Worm (Caenorhabditis elegans): ENCODE data around the gene Y11D7A.5.

Y11D7A.5 gene

DNA sequence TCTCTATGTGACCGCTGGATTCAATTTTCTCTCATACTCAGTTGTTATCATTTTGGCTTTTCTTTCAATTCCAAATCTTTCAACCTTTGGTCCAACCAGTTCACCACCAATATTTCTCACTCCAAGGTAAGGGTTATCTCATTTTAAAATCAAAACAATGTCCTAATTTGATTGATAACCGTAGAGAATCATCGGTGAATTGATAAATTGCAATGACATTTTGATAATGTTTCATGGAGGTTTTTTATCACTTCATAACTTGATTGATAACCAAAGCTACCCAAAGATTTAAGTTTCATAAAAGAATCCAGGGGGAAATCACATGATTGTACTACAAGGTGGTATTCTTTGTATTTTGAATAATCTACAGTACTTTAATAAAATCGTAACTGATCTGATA, 6.2 kb downstream of the Y11D7A.5 start:
- TF ChIP-seq lag-1 (GFP tag; IDR thresholded peaks at IDR 0.05) (no peak), madf-6 (GFP tag; IDR thresholded peaks at IDR 0.05) (no peak)

DNA sequence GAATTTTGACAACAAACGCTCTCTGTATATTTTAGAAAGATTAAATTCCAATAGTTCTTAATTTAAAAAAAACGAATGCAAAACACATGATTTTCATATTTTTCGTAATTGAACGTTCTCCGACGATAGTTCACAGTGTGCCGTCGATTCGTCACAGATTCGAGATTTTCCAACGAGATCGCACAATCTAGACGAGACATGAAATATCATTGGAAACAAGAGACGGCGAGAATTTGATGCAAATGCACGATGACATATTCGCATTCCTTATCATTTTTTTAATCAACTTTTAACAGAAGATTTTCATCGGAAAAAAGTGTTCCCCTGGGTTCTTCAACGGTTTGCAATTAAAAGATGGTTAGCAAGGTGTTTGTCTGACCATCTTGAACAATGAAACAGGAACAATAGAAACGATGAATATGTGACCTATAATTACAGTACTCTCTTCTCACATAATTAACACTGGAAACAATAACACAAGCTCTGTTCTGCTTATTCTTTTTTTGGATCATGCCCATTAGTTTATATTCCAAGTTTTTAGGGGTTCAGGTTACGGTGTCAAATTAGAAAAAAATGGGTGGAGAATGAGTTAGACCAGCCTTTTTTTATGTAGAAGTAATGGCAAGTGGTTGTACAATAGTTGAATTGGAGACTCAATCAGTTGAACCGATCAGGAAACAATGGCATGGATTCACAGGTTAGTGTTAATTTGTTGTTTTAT, 12.7 kb downstream of the Y11D7A.5 start, which contains the start of gene Y11D7A.3:
Gene Y11D7A.3, plus strand, starts transcription at position 671 of the 721 bp plus-strand sequence.
- TF ChIP-seq B0336.3 (GFP tag; IDR thresholded peaks at IDR 0.05) (no peak), zim-3 (tag; optimal IDR thresholded peaks at IDR 0.05) (no peak), tlf-1 (GFP tag; optimal IDR thresholded peaks at IDR 0.05) (no peak), egrh-3 (GFP tag; IDR thresholded peaks at IDR 0.05) (no peak), ztf-6 (GFP tag; IDR thresholded peaks at IDR 0.05) (no peak), cebp-1 (GFP tag; IDR thresholded peaks at IDR 0.05) (no peak), cebp-1 (tag; optimal IDR thresholded peaks at IDR 0.05) (no peak), tbp1 (GFP tag; optimal IDR thresholded peaks at IDR 0.05) (no peak), lin-54 (GFP tag; optimal IDR thresholded peaks at IDR 0.05) (no peak), ekl-4 (GFP tag; IDR thresholded peaks at IDR 0.05) (no peak), ceh-91 (GFP tag; IDR thresholded peaks at IDR 0.05) (no peak), unc-130 (GFP tag; optimal IDR thresholded peaks at IDR 0.05) (no peak), mes-4 (tag; optimal IDR thresholded peaks at IDR 0.05) (no peak), B0019.2 (GFP tag; conservative IDR thresholded peaks at IDR 0.05) (no peak), sptf-2 (GFP tag; optimal IDR thresholded peaks at IDR 0.05) (no peak), nhr-120 (GFP tag; IDR thresholded peaks at IDR 0.05) (no peak), ceh-40 (GFP tag; IDR thresholded peaks at IDR 0.05) (no peak)

DNA sequence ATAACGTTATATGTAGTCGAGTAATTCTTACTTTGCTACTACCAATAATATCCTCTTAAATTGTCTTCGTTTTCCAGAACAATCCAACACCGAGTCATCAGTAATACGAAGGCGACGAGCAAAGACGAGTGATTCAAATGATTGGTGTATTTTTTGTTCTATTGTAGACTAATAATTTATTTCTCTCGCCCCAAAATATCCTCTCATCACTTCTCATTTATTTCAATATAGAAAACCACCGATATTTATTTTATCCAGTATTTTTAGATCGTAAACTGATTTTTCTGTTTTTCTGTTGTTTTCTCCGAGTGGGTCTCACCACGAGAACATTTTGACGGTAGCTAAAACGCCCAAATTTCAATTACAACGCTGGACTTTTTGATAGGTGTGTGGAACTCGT, 17.7 kb downstream of the Y11D7A.5 start:
- TF ChIP-seq atf-7 (tag; optimal IDR thresholded peaks at IDR 0.05): no peak
- no peak for TF ChIP-seq lir-1 (GFP tag; conservative IDR thresholded peaks at IDR 0.05)
- TF ChIP-seq nfya-2 (GFP tag; IDR thresholded peaks at IDR 0.05): no peak
- TF ChIP-seq T07F8.4 (tag; optimal IDR thresholded peaks at IDR 0.05): no peak
- no peak for TF ChIP-seq nhr-179 (tag; optimal IDR thresholded peaks at IDR 0.05)
- no peak for TF ChIP-seq hsf-1 (GFP tag; IDR thresholded peaks at IDR 0.05)
- TF ChIP-seq ztf-28 (GFP tag; IDR thresholded peaks at IDR 0.05): no peak
- TF ChIP-seq lag-1 (GFP tag; IDR thresholded peaks at IDR 0.05): no peak
- no peak for TF ChIP-seq snpc-1.1 (tag; optimal IDR thresholded peaks at IDR 0.05; ENCODE audit: insufficient read depth)

DNA sequence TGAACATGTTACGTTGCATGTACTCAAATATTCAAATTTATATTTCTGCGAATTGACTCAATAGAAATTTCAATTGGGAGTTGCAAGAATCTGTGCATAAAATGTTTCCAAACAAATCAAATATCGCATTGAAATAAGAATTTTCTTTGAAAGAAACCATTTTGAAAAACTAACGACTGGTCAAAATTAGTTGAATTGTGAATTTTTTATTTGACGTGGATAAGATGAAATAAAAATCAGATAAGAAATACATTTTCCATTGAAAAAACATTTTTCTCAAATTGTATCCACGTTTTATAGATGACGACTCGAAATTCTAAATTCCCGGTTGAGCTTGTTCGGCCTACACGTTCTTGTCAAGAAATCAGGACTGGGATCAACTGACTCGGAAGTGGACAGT, 20.5 kb downstream of the Y11D7A.5 start, which contains the start of gene C46C2.3:
Gene C46C2.3, plus strand, starts transcription at position 301 of the 400 bp plus-strand sequence.
- TF ChIP-seq ceh-79 (tag; optimal IDR thresholded peaks at IDR 0.05): no peak

DNA sequence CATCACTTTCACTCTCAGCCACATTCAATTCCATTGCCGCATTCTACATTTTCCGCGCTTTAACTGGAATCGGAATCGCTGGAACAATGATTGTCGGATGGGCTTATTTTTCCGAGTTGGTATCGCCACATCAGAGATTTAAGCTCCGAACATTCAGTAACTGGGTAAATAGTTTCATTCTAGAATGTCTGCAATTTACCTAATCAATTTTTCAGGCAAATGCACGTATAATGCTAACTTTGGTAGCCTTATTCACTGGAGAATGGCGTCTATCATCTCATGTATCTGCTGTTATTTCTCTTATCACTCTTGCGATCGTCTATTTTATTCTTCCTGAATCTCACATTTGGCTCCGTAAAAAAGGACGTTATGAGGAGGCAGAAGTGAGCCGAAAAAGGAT, 26.9 kb downstream of the Y11D7A.5 start:
- no peak for TF ChIP-seq efl-1 (GFP tag; optimal IDR thresholded peaks at IDR 0.05)
- TF ChIP-seq F57C9.4 (tag; optimal IDR thresholded peaks at IDR 0.05): no peak

DNA sequence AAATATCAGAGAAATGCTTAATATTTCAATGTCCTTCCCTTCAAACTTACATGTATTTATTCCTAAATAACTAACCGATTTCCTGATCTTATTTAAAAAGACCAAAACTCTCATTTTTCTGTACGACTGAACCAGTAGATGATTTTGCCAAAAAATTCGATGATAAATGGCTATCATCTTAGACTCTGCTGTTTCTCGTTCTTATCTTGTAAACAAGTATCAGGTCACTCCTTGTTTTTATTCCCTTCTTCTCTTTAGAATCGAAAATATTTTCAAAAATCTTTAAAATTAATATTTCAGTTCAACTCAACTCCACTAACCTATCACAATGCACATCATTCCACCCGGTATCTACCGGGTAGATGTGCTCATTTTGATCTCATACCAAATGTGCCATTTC, 27.9 kb downstream of the Y11D7A.5 start, which contains the start of gene C46C2.2:
Gene C46C2.2, plus strand, starts transcription at position 301 of the 400 bp plus-strand sequence.
- TF ChIP-seq athp-1 (tag; optimal IDR thresholded peaks at IDR 0.05) (no peak), F10E7.11 (tag; optimal IDR thresholded peaks at IDR 0.05) (no peak), hmg-20 (GFP tag; IDR thresholded peaks at IDR 0.05) (no peak), D2030.7 (GFP tag; IDR thresholded peaks at IDR 0.05) (no peak), F23B12.7 (tag; optimal IDR thresholded peaks at IDR 0.05; ENCODE audit: insufficient read depth) (no peak), ztf-22 (GFP tag; optimal IDR thresholded peaks at IDR 0.05) (no peak), snpc-1.1 (tag; optimal IDR thresholded peaks at IDR 0.05; ENCODE audit: insufficient read depth) (no peak), nhr-179 (tag; optimal IDR thresholded peaks at IDR 0.05) (no peak), T26A5.8 (tag; optimal IDR thresholded peaks at IDR 0.05) (no peak), ztf-6 (GFP tag; IDR thresholded peaks at IDR 0.05) (no peak), B0261.1 (tag; optimal IDR thresholded peaks at IDR 0.05) (no peak), F57C9.4 (tag; optimal IDR thresholded peaks at IDR 0.05) (no peak), egl-44 (GFP tag; IDR thresholded peaks at IDR 0.05) (no peak), lsl-1 (GFP tag; optimal IDR thresholded peaks at IDR 0.05) (no peak), egrh-3 (GFP tag; IDR thresholded peaks at IDR 0.05) (no peak), Y53G8AR.9 (GFP tag; conservative IDR thresholded peaks at IDR 0.05) (no peak)

All from whole organism, young adult.